Worm (Caenorhabditis elegans): ENCODE measurements around the gene dsh-2.

The dsh-2 gene

ce11 chrII:5105020-5105419, 24.0 kb upstream of the dsh-2 start (continued):
- TF ChIP-seq hsf-1 (GFP tag; IDR thresholded peaks at IDR 0.05) (peak; percentile 54; the same call in 1 of the 2 replicates), zim-3 (tag; optimal IDR thresholded peaks at IDR 0.05) (peak; percentile 93), efl-1 (GFP tag; optimal IDR thresholded peaks at IDR 0.05) (no peak), egrh-3 (GFP tag; IDR thresholded peaks at IDR 0.05) (peak; percentile 56), cebp-2 (GFP tag; IDR thresholded peaks at IDR 0.05) (peak; percentile 94; the same call in 1 of the 2 replicates), Y56A3A.18 (GFP tag; IDR thresholded peaks at IDR 0.05) (peak; percentile 83; the same call in 1 of the 2 replicates), F52B5.7 (tag; optimal IDR thresholded peaks at IDR 0.05) (peak; percentile 82), hmg-1.2 (GFP tag; IDR thresholded peaks at IDR 0.05) (peak; percentile 85), T07F8.4 (tag; optimal IDR thresholded peaks at IDR 0.05) (peak; percentile 73), B0019.2 (GFP tag; conservative IDR thresholded peaks at IDR 0.05) (peak; percentile 37; the same call in 1 of the 2 replicates), gei-17 (GFP tag; optimal IDR thresholded peaks at IDR 0.05) (peak; percentile 18), hlh-26 (GFP tag; conservative IDR thresholded peaks at IDR 0.05) (0 out of 2 replicates have a peak, but pooled peaks have one; percentile 20), lir-1 (GFP tag; conservative IDR thresholded peaks at IDR 0.05) (peak; percentile 61; the same call in 1 of the 2 replicates), rcor-1 (GFP tag; IDR thresholded peaks at IDR 0.05) (peak; percentile 82), F39B2.1 (GFP tag; IDR thresholded peaks at IDR 0.05) (no peak), sea-2 (GFP tag; IDR thresholded peaks at IDR 0.05) (no peak), F22D6.2 (tag; optimal IDR thresholded peaks at IDR 0.05) (peak; percentile 54), unc-130 (GFP tag; optimal IDR thresholded peaks at IDR 0.05) (peak; percentile 71), B0035.1 (tag; optimal IDR thresholded peaks at IDR 0.05) (peak; percentile 27), dpl-1 (GFP tag; optimal IDR thresholded peaks at IDR 0.05) (peak; percentile 1), pbrm-1 (GFP tag; IDR thresholded peaks at IDR 0.05) (peak; percentile 85), mcd-1 (GFP tag; IDR thresholded peaks at IDR 0.05) (no peak; the same call in 1 of the 2 replicates), ztf-18 (tag; optimal IDR thresholded peaks at IDR 0.05) (peak; percentile 81), F33H1.4 (GFP tag; IDR thresholded peaks at IDR 0.05) (peak; percentile 46), mes-4 (tag; optimal IDR thresholded peaks at IDR 0.05) (peak; percentile 91), ets-4 (GFP tag; optimal IDR thresholded peaks at IDR 0.05) (peak; percentile 67), F37B4.10 (GFP tag; IDR thresholded peaks at IDR 0.05) (no peak), ceh-91 (GFP tag; IDR thresholded peaks at IDR 0.05) (no peak), aptf-3 (GFP tag; IDR thresholded peaks at IDR 0.05) (0 out of 2 replicates have a peak, but pooled peaks have one; percentile 58), hmg-20 (GFP tag; IDR thresholded peaks at IDR 0.05) (peak; percentile 64), attf-5 (GFP tag; optimal IDR thresholded peaks at IDR 0.05) (peak; percentile 77), fkh-3 (tag; optimal IDR thresholded peaks at IDR 0.05) (peak; percentile 85), tbp1 (GFP tag; optimal IDR thresholded peaks at IDR 0.05) (peak; percentile 98), egl-18 (GFP tag; IDR thresholded peaks at IDR 0.05) (0 out of 2 replicates have a peak, but pooled peaks have one; percentile 57), K11D2.4 (GFP tag; IDR thresholded peaks at IDR 0.05) (peak; percentile 62), lin-54 (GFP tag; optimal IDR thresholded peaks at IDR 0.05) (peak; percentile 77), aptf-2 (GFP tag; conservative IDR thresholded peaks at IDR 0.05) (0 out of 2 replicates have a peak, but pooled peaks have one; percentile 56), bed-2 (GFP tag; IDR thresholded peaks at IDR 0.05) (no peak), ceh-100 (GFP tag; IDR thresholded peaks at IDR 0.05) (peak; percentile 78), mel-28 (tag; optimal IDR thresholded peaks at IDR 0.05; ENCODE audit: borderline replicate concordance) (peak; percentile 29), F10E7.11 (tag; optimal IDR thresholded peaks at IDR 0.05) (peak; percentile 79), egl-44 (GFP tag; IDR thresholded peaks at IDR 0.05) (peak; percentile 90), zfh-2 (GFP tag; conservative IDR thresholded peaks at IDR 0.05) (no peak), nhr-120 (GFP tag; IDR thresholded peaks at IDR 0.05) (0 out of 2 replicates have a peak, but pooled peaks have one; percentile 82), C17E4.6 (GFP tag; IDR thresholded peaks at IDR 0.05) (peak; percentile 63), F23B12.7 (tag; optimal IDR thresholded peaks at IDR 0.05; ENCODE audit: insufficient read depth) (peak; percentile 90), nfya-2 (GFP tag; IDR thresholded peaks at IDR 0.05) (no peak), attf-3 (GFP tag; conservative IDR thresholded peaks at IDR 0.05) (peak; percentile 52), chd-7 (tag; optimal IDR thresholded peaks at IDR 0.05) (peak; percentile 91)
